Worm (Caenorhabditis elegans): ENCODE results near the gene Y54G2A.45.
"Not testable (repeated sequence)": the region's sequence is repeated elsewhere in the genome, so short reads cannot be mapped to it uniquely, and the experiment has no call there.

DNA sequence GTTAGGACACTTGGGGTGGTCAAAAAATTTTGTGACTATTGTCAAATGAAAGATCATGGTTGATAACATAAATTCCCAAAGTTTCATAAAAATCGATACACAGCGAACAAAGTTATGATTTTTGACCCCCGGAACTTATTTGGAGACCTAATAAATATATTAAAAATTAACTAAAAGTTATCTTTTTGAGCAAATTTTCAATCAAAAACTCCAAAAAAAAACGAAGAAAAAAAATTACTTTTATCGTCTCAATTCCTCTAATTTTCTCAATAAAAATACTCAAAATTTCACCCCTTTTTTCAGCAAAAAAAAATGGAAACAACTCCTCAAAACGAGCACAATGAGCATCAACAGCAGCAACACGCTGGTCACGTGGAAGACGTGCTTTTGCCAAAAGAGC lies 17.3 kb upstream of the Y54G2A.45 start, which contains the start of gene atln-1:
- TF ChIP-seq ref-1 (GFP tag; conservative IDR thresholded peaks at IDR 0.05); flt-1 (GFP tag; IDR thresholded peaks at IDR 0.05); ztf-29 (GFP tag; IDR thresholded peaks at IDR 0.05); tab-1 (GFP tag; IDR thresholded peaks at IDR 0.05); med-1 (GFP tag; optimal IDR thresholded peaks at IDR 0.05; ENCODE audit: insufficient read depth); ztf-23 (GFP tag; IDR thresholded peaks at IDR 0.05): not testable (repeated sequence)
